Fruit fly (Drosophila melanogaster): ENCODE measurements around the gene Drs.

Drs gene

DNA sequence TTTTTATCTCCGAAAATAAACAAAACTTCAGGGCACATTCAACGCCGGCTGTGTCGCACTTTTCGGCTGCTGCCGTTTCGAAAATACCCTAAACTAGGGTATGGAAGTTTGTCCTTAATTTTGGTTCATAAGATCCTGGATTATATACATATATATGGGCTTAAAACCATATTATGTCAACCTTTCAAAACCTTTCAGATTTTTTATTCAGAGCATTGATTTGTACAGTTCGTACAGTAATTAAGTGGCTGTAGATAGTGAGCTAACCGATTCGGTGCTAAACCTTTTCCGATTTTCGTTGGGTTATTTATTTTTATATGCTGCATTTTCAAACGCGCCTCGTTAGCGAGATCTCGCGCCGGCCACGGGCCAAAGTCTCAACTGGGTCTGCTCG, 20.3 kb downstream of the Drs start:
- TF ChIP-seq Hnf4 (GFP tag; optimal IDR thresholded peaks at IDR 0.05) (no peak), Myc (optimal IDR thresholded peaks at IDR 0.05) (no peak), usp (GFP tag; optimal IDR thresholded peaks at IDR 0.05) (no peak), N (GFP tag; optimal IDR thresholded peaks at IDR 0.05) (no peak), CG9705 (GFP tag; optimal IDR thresholded peaks at IDR 0.05) (no peak), Dfd (GFP tag; optimal IDR thresholded peaks at IDR 0.05) (no peak), psq (GFP tag; optimal IDR thresholded peaks at IDR 0.05) (peak; percentile 39), Sp1 (GFP tag; optimal IDR thresholded peaks at IDR 0.05) (peak; percentile 79), woc (GFP tag; optimal IDR thresholded peaks at IDR 0.05) (peak; percentile 91), sage (GFP tag; optimal IDR thresholded peaks at IDR 0.05) (peak; percentile 82), CG32264 (GFP tag; optimal IDR thresholded peaks at IDR 0.05) (peak; percentile 72), HLH106 (tag; optimal IDR thresholded peaks at IDR 0.05) (peak; percentile 73), rgr (GFP tag; optimal IDR thresholded peaks at IDR 0.05) (peak; percentile 31), Hr83 (GFP tag; optimal IDR thresholded peaks at IDR 0.05; ENCODE audit: poor library complexity, severe bottlenecking) (no peak), Rel (GFP tag; optimal IDR thresholded peaks at IDR 0.05) (no peak), Rel (tag; optimal IDR thresholded peaks at IDR 0.05) (peak; percentile 18), h (GFP tag; optimal IDR thresholded peaks at IDR 0.05) (peak; percentile 92), Vsx2 (GFP tag; optimal IDR thresholded peaks at IDR 0.05; ENCODE audit: partially characterized antibody) (no peak), dsf (GFP tag; optimal IDR thresholded peaks at IDR 0.05; ENCODE audit: borderline replicate concordance) (no peak), br (GFP tag; optimal IDR thresholded peaks at IDR 0.05) (peak; percentile 34), Jra (GFP tag; optimal IDR thresholded peaks at IDR 0.05) (peak; percentile 34), dl (GFP tag; optimal IDR thresholded peaks at IDR 0.05; ENCODE audit: insufficient read depth in 1 of 2, partially characterized antibody in 2 of 2) (no peak), lola (GFP tag; optimal IDR thresholded peaks at IDR 0.05) (no peak), dmrt93B (GFP tag; optimal IDR thresholded peaks at IDR 0.05) (peak; percentile 79), foxo (GFP tag; optimal IDR thresholded peaks at IDR 0.05) (peak; percentile 24 to 87), CrebA (GFP tag; optimal IDR thresholded peaks at IDR 0.05; ENCODE audit: borderline replicate concordance) (peak; percentile 28), OdsH (GFP tag; optimal IDR thresholded peaks at IDR 0.05) (peak; percentile 48), fru (GFP tag; optimal IDR thresholded peaks at IDR 0.05) (peak; percentile 90), ey (GFP tag; optimal IDR thresholded peaks at IDR 0.05) (peak; percentile 55), Hr78 (GFP tag; optimal IDR thresholded peaks at IDR 0.05) (no peak), jim (GFP tag; optimal IDR thresholded peaks at IDR 0.05) (no peak), brk (GFP tag; optimal IDR thresholded peaks at IDR 0.05) (no peak)

dm6 chr3L:3390525-3390924, 21.2 kb downstream of the Drs start:
- TF ChIP-seq jim (GFP tag; optimal IDR thresholded peaks at IDR 0.05) (no peak), h (GFP tag; optimal IDR thresholded peaks at IDR 0.05) (peak; percentile 8), Hnf4 (GFP tag; optimal IDR thresholded peaks at IDR 0.05) (no peak), CG9705 (GFP tag; optimal IDR thresholded peaks at IDR 0.05) (no peak), Vsx2 (GFP tag; optimal IDR thresholded peaks at IDR 0.05; ENCODE audit: partially characterized antibody) (no peak), GATAd (GFP tag; optimal IDR thresholded peaks at IDR 0.05) (no peak), Mio (GFP tag; optimal IDR thresholded peaks at IDR 0.05) (no peak), rgr (GFP tag; optimal IDR thresholded peaks at IDR 0.05) (no peak), fru (GFP tag; optimal IDR thresholded peaks at IDR 0.05) (peak; percentile 2), sv (GFP tag; optimal IDR thresholded peaks at IDR 0.05) (no peak), Abd-B (GFP tag; optimal IDR thresholded peaks at IDR 0.05) (no peak), sage (GFP tag; optimal IDR thresholded peaks at IDR 0.05) (no peak), pan (optimal IDR thresholded peaks at IDR 0.05) (no peak), Jra (GFP tag; optimal IDR thresholded peaks at IDR 0.05) (no peak)

dm6 chr3L:3391871-3392270, 22.5 kb downstream of the Drs start:
- TF ChIP-seq Dif (GFP tag; optimal IDR thresholded peaks at IDR 0.05; ENCODE audit: partially characterized antibody) (no peak), CG32264 (GFP tag; optimal IDR thresholded peaks at IDR 0.05) (no peak), HLH106 (tag; optimal IDR thresholded peaks at IDR 0.05) (peak; percentile 54), fru (GFP tag; optimal IDR thresholded peaks at IDR 0.05) (peak; percentile 79), dmrt93B (GFP tag; optimal IDR thresholded peaks at IDR 0.05) (peak; percentile 30), woc (GFP tag; optimal IDR thresholded peaks at IDR 0.05) (peak; percentile 64), Hnf4 (GFP tag; optimal IDR thresholded peaks at IDR 0.05) (peak; percentile 6), OdsH (GFP tag; optimal IDR thresholded peaks at IDR 0.05) (peak; percentile 72), h (GFP tag; optimal IDR thresholded peaks at IDR 0.05) (peak; percentile 75), br (GFP tag; optimal IDR thresholded peaks at IDR 0.05) (peak; percentile 66), ey (GFP tag; optimal IDR thresholded peaks at IDR 0.05) (peak; percentile 77), rgr (GFP tag; optimal IDR thresholded peaks at IDR 0.05) (peak; percentile 60), GATAd (GFP tag; optimal IDR thresholded peaks at IDR 0.05) (no peak), Sp1 (GFP tag; optimal IDR thresholded peaks at IDR 0.05) (peak; percentile 57), psq (GFP tag; optimal IDR thresholded peaks at IDR 0.05) (peak; percentile 53), foxo (GFP tag; optimal IDR thresholded peaks at IDR 0.05) (peak in 1 of 2 experiments; percentile 64)

Measured in whole organism, wandering third instar larva.